Fruit fly (Drosophila melanogaster) whole organism, embryonic: ENCODE data around the gene CG3457.
A peak's percentile ranks its signal among the peaks of the same experiment; 100 is the strongest.

Experiments used
- Asciz ChIP-seq: fragments of 200-800 bp; sonication (Bioruptor generic); optimal IDR thresholded peaks from 2 replicates; lab custom pipeline; 2017; ENCODE audit warnings: missing biosample characterization, mild to moderate bottlenecking, missing genetic modification characterization, missing genetic modification reagents
- Atf3 ChIP-seq: fragments of 200-800 bp; sonication (Bioruptor generic); optimal IDR thresholded peaks from 3 replicates; lab custom pipeline; 2016; ENCODE audit warnings: missing biosample characterization, missing genetic modification characterization
- Atf6 ChIP-seq: fragments of 200-800 bp; sonication (Bioruptor generic); IDR thresholded peaks from 2 replicates; pipeline ENCODE4 v1.3.6; 2022; ENCODE audit warnings: missing biosample characterization, missing genetic modification characterization
- CG1024 ChIP-seq: fragments of 200-800 bp; sonication (Bioruptor generic); IDR thresholded peaks from 2 replicates; pipeline ENCODE4 v1.3.6; 2022; ENCODE audit warnings: missing biosample characterization, missing genetic modification characterization
- CG13123 ChIP-seq: fragments of 200-800 bp; sonication (Bioruptor generic); optimal IDR thresholded peaks from 2 replicates; lab custom pipeline; 2016; ENCODE audit warnings: missing biosample characterization, missing genetic modification characterization
- CG13894 ChIP-seq: fragments of 200-800 bp; sonication (Bioruptor generic); optimal IDR thresholded peaks from 3 replicates; lab custom pipeline; 2018; ENCODE audit warnings: missing biosample characterization, mild to moderate bottlenecking, missing genetic modification characterization, moderate library complexity
- CG14050 ChIP-seq: fragments of 200-800 bp; sonication (Bioruptor generic); IDR thresholded peaks from 3 replicates; pipeline ENCODE4 v1.3.6; 2022; ENCODE audit warnings: missing biosample characterization, missing genetic modification characterization
- CG18764 ChIP-seq: fragments of 200-800 bp; sonication (Bioruptor generic); optimal IDR thresholded peaks from 3 replicates; lab custom pipeline; 2016; ENCODE audit warnings: missing biosample characterization, missing genetic modification characterization
- CG30403 ChIP-seq: fragments of 200-800 bp; sonication (Bioruptor generic); optimal IDR thresholded peaks from 3 replicates; lab custom pipeline; 2016; ENCODE audit warnings: missing biosample characterization, missing genetic modification characterization
- CG31365 ChIP-seq: fragments of 200-800 bp; sonication (Bioruptor generic); optimal IDR thresholded peaks from 2 replicates; lab custom pipeline; 2018; ENCODE audit warnings: missing biosample characterization, mild to moderate bottlenecking, missing genetic modification characterization
- CG31441 ChIP-seq: fragments of 200-800 bp; sonication (Bioruptor generic); IDR thresholded peaks from 2 replicates; pipeline ENCODE4 v1.3.6; 2022; ENCODE audit warnings: missing biosample characterization, missing genetic modification characterization
- CG3163 ChIP-seq: fragments of 200-800 bp; sonication (Bioruptor generic); optimal IDR thresholded peaks from 3 replicates; lab custom pipeline; 2016; ENCODE audit warnings: missing biosample characterization, missing genetic modification characterization
- CG32772 ChIP-seq: fragments of 200-800 bp; sonication (Bioruptor generic); IDR thresholded peaks from 2 replicates; pipeline ENCODE4 v1.3.6; 2022; ENCODE audit warnings: missing biosample characterization, missing genetic modification characterization
- CG3407 ChIP-seq: fragments of 200-800 bp; sonication (Bioruptor generic); optimal IDR thresholded peaks from 2 replicates; lab custom pipeline; 2018; ENCODE audit warnings: missing biosample characterization, mild to moderate bottlenecking, missing genetic modification characterization
- CG3726 ChIP-seq: fragments of 200-800 bp; sonication (Bioruptor generic); IDR thresholded peaks from 3 replicates; pipeline ENCODE4, ENCODE4 v1.3.6; 2022; ENCODE audit warnings: missing biosample characterization, missing genetic modification characterization
- CG43689 ChIP-seq: fragments of 200-800 bp; sonication (Bioruptor generic); IDR thresholded peaks from 2 replicates; pipeline ENCODE4 v1.3.6; 2022; ENCODE audit warnings: missing biosample characterization, missing genetic modification characterization
- CG6272 ChIP-seq: fragments of 200-800 bp; sonication (Bioruptor generic); IDR thresholded peaks from 2 replicates; pipeline ENCODE4 v1.3.6; 2022; ENCODE audit warnings: missing biosample characterization, missing genetic modification characterization
- CG6791 ChIP-seq: fragments of 200-800 bp; sonication (Bioruptor generic); IDR thresholded peaks from 3 replicates; pipeline ENCODE4 v1.3.6; 2022; ENCODE audit warnings: missing biosample characterization, missing genetic modification characterization; ENCODE audit not compliant: partially characterized antibody
- CG7357 ChIP-seq: fragments of 200-800 bp; sonication (Bioruptor generic); IDR thresholded peaks from 3 replicates; pipeline ENCODE4 v1.3.6; 2022; ENCODE audit warnings: missing biosample characterization, missing genetic modification characterization
- CG7556 ChIP-seq: fragments of 200-800 bp; sonication (Bioruptor generic); optimal IDR thresholded peaks from 2 replicates; lab custom pipeline; 2017; ENCODE audit warnings: missing biosample characterization, mild to moderate bottlenecking, missing genetic modification characterization
- CG8290 ChIP-seq, 3 experiments: fragments of 200-800 bp; sonication (Bioruptor generic); optimal IDR thresholded peaks; 2 replicates each; lab custom pipeline; 2016 to 2019; ENCODE audit warnings: missing biosample characterization in 3 of 3, missing genetic modification characterization in 3 of 3, mild to moderate bottlenecking in 2 of 3, moderate library complexity in 1 of 3
- D ChIP-seq, 2 experiments: fragments of 200-800 bp in 1 of 2; fragments of >200 bp in 1 of 2; sonication (Bioruptor generic) in 1 of 2; optimal IDR thresholded peaks; 2 replicates in 1 of 2; 3 replicates in 1 of 2; lab custom pipeline; 2017; ENCODE audit warnings: mild to moderate bottlenecking in 1 of 2, missing biosample characterization in 1 of 2, missing genetic modification characterization in 1 of 2, missing genetic modification reagents in 1 of 2
- Fer2 ChIP-seq: fragments of 200-800 bp; sonication (Bioruptor generic); optimal IDR thresholded peaks from 2 replicates; lab custom pipeline; 2018; ENCODE audit warnings: missing biosample characterization, mild to moderate bottlenecking, missing genetic modification characterization, moderate library complexity
- GATAe ChIP-seq: fragments of 200-800 bp; sonication (Bioruptor generic); conservative IDR thresholded peaks from 2 replicates; pipeline ENCODE4 v1.3.6; 2022; ENCODE audit warnings: missing biosample characterization, missing genetic modification characterization
- Hey ChIP-seq: fragments of 200-800 bp; sonication (Bioruptor generic); optimal IDR thresholded peaks from 3 replicates; lab custom pipeline; 2018; ENCODE audit warnings: missing biosample characterization, mild to moderate bottlenecking, missing genetic modification characterization
- Hr39 ChIP-seq: fragments of >200 bp; optimal IDR thresholded peaks from 2 replicates; lab custom pipeline; 2017
- Lpt ChIP-seq: fragments of >200 bp; optimal IDR thresholded peaks from 2 replicates; lab custom pipeline; 2018; ENCODE audit warnings: missing biosample characterization, missing genetic modification characterization
- MTF-1 ChIP-seq: fragments of 200-800 bp; sonication (Bioruptor generic); optimal IDR thresholded peaks from 2 replicates; lab custom pipeline; 2018; ENCODE audit warnings: missing biosample characterization, mild to moderate bottlenecking, missing genetic modification characterization, borderline replicate concordance
- Max ChIP-seq: fragments of 200-800 bp; sonication (Bioruptor generic); optimal IDR thresholded peaks from 2 replicates; lab custom pipeline; 2016; ENCODE audit warnings: missing biosample characterization, mild to moderate bottlenecking, missing genetic modification characterization
- Med ChIP-seq: fragments of 200-800 bp; sonication (Bioruptor generic); peaks from one replicate; lab custom pipeline; 2016; ENCODE audit warnings: missing biosample characterization, missing genetic modification characterization, mild to moderate bottlenecking, inconsistent platforms, moderate library complexity
- Opbp ChIP-seq: fragments of 200-800 bp; sonication (Bioruptor generic); IDR thresholded peaks from 3 replicates; pipeline ENCODE4 v1.3.6; 2022; ENCODE audit warnings: missing biosample characterization, missing genetic modification characterization; ENCODE audit not compliant: partially characterized antibody
- Xbp1 ChIP-seq: fragments of 200-800 bp; sonication (Bioruptor generic); optimal IDR thresholded peaks from 3 replicates; lab custom pipeline; 2016; ENCODE audit warnings: missing biosample characterization, mild to moderate bottlenecking, missing genetic modification characterization
- cwo ChIP-seq: fragments of 200-800 bp; sonication (Bioruptor generic); optimal IDR thresholded peaks from 3 replicates; lab custom pipeline; 2017; ENCODE audit warnings: missing biosample characterization, missing genetic modification characterization, mild to moderate bottlenecking, moderate library complexity, missing genetic modification reagents
- danr ChIP-seq: fragments of 200-800 bp; sonication (Bioruptor generic); IDR thresholded peaks from 2 replicates; pipeline ENCODE4 v1.3.6; 2022; ENCODE audit warnings: missing biosample characterization, missing genetic modification characterization
- dati ChIP-seq: fragments of 200-800 bp; sonication (Bioruptor generic); IDR thresholded peaks from 2 replicates; pipeline ENCODE4 v1.3.6; 2022; ENCODE audit warnings: missing biosample characterization, missing genetic modification characterization
- gfzf ChIP-seq: fragments of 200-800 bp; sonication (Bioruptor generic); optimal IDR thresholded peaks from 2 replicates; lab custom pipeline; 2016; ENCODE audit warnings: missing biosample characterization, mild to moderate bottlenecking, missing genetic modification characterization, moderate library complexity
- gt ChIP-seq: fragments of 200-800 bp; sonication (Bioruptor generic); IDR thresholded peaks from 2 replicates; pipeline ENCODE4 v1.3.6; 2022; ENCODE audit warnings: missing biosample characterization, missing genetic modification characterization
- h ChIP-seq: fragments of >200 bp; optimal IDR thresholded peaks from 2 replicates; lab custom pipeline; 2017
- kay ChIP-seq: fragments of 200-800 bp; sonication (Bioruptor generic); optimal IDR thresholded peaks from 2 replicates; lab custom pipeline; 2016; ENCODE audit warnings: missing biosample characterization, missing genetic modification characterization
- mld ChIP-seq: fragments of 200-800 bp; sonication (Bioruptor generic); IDR thresholded peaks from 3 replicates; pipeline ENCODE4 v1.3.6; 2022; ENCODE audit warnings: missing biosample characterization, missing genetic modification characterization; ENCODE audit not compliant: partially characterized antibody
- pfk ChIP-seq: fragments of 200-800 bp; sonication (Bioruptor generic); optimal IDR thresholded peaks from 2 replicates; lab custom pipeline; 2018; ENCODE audit warnings: missing biosample characterization, mild to moderate bottlenecking, missing genetic modification characterization, moderate library complexity
- pnt ChIP-seq: fragments of 200-800 bp; sonication (Bioruptor generic); optimal IDR thresholded peaks from 3 replicates; lab custom pipeline; 2016; ENCODE audit warnings: missing biosample characterization, missing genetic modification characterization
- prd ChIP-seq, 3 experiments: fragments of >200 bp in 2 of 3; fragments of 200-800 bp in 1 of 3; sonication (Bioruptor generic) in 1 of 3; optimal IDR thresholded peaks in 2 of 3; IDR thresholded peaks in 1 of 3; 2 replicates in 2 of 3; 3 replicates in 1 of 3; pipeline versions ENCODE4 v1.3.6 to Lab custom; 2017 to 2022; ENCODE audit warnings: missing biosample characterization in 1 of 3, missing genetic modification characterization in 1 of 3
- pzg ChIP-seq: fragments of 200-800 bp; sonication (Bioruptor generic); optimal IDR thresholded peaks from 3 replicates; lab custom pipeline; 2018; ENCODE audit warnings: missing biosample characterization, mild to moderate bottlenecking, missing genetic modification characterization, moderate library complexity
- ranshi ChIP-seq: fragments of 200-800 bp; sonication (Bioruptor generic); IDR thresholded peaks from 2 replicates; pipeline ENCODE4 v1.3.6; 2022; ENCODE audit warnings: missing biosample characterization, missing genetic modification characterization
- scrt ChIP-seq: fragments of 200-800 bp; sonication (Bioruptor generic); optimal IDR thresholded peaks from 2 replicates; lab custom pipeline; 2018; ENCODE audit warnings: missing biosample characterization, mild to moderate bottlenecking, missing genetic modification characterization, moderate library complexity
- sd ChIP-seq: fragments of 200-800 bp; sonication (Bioruptor generic); optimal IDR thresholded peaks from 3 replicates; lab custom pipeline; 2018; ENCODE audit warnings: missing biosample characterization, mild to moderate bottlenecking, missing genetic modification characterization, moderate library complexity
- seq ChIP-seq: fragments of 200-800 bp; sonication (Bioruptor generic); IDR thresholded peaks from 2 replicates; pipeline ENCODE4 v1.3.6; 2022; ENCODE audit warnings: missing biosample characterization, missing genetic modification characterization
- shn ChIP-seq: fragments of 200-800 bp; sonication (Bioruptor generic); optimal IDR thresholded peaks from 3 replicates; lab custom pipeline; 2016; ENCODE audit warnings: missing biosample characterization, missing genetic modification characterization
- sr ChIP-seq: fragments of 200-800 bp; sonication (Bioruptor generic); IDR thresholded peaks from 3 replicates; pipeline ENCODE4 v1.3.6; 2022; ENCODE audit warnings: missing biosample characterization, missing genetic modification characterization
- tna ChIP-seq: fragments of 200-800 bp; sonication (Bioruptor generic); IDR thresholded peaks from 2 replicates; pipeline ENCODE4 v1.3.6; 2022; ENCODE audit warnings: missing biosample characterization, missing genetic modification characterization; ENCODE audit not compliant: partially characterized antibody

CG3457 gene

DNA sequence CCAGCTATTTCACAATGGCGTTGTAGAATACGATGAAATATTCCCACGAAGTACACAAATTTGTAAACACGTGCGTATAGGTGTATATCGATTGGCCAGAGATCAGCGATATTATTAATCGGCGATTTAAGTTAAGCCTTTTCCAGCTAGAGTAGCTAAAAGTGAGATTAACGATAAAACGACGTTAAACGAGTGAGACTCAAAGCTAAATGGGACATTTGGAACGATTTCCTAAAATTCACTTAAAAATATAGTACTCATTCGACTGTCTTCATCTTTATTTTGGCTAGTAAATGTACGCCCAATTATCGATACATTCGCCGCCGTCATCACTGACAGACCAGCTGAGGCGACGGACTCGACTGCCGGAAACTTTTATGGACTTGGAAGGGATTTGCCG lies 3.1 kb upstream of the CG3457 start, which contains the start of the genes Nmd3 and CG17776 (continued):
- TF ChIP-seq CG31441 (GFP tag; lab: Robert Waterston, UW) (no peak), Hey (tag; lab: Kevin White, UChicago) (no peak), CG8290 (GFP tag; optimal IDR thresholded peaks at IDR 0.05; lab: Kevin White, UChicago) (no peak), CG8290 (tag; optimal IDR thresholded peaks at IDR 0.05; lab: Kevin White, UChicago) (no peak), Asciz (GFP tag; lab: Kevin White, UChicago) (no peak), GATAe (GFP tag; lab: Robert Waterston, UW) (no peak), CG30403 (GFP tag; lab: Kevin White, UChicago) (peak; percentile 10), kay (GFP tag; lab: Kevin White, UChicago) (no peak), D (optimal IDR thresholded peaks at IDR 0.05; lab: Kevin White, UChicago) (no peak), D (GFP tag; optimal IDR thresholded peaks at IDR 0.05; lab: Kevin White, UChicago) (no peak), prd (optimal IDR thresholded peaks at IDR 0.05; lab: Kevin White, UChicago) (no peak), prd (GFP tag; IDR thresholded peaks at IDR 0.05; lab: Robert Waterston, UW) (no peak), danr (no peak), Hr39 (lab: Kevin White, UChicago) (no peak), tna (peak; percentile 70), scrt (no peak), CG6791 (peak; percentile 60; the same call in 2 of the 3 replicates), CG32772 (GFP tag; lab: Robert Waterston, UW) (no peak), CG1024 (GFP tag; lab: Robert Waterston, UW) (no peak), sd (tag; lab: Kevin White, UChicago) (no peak), seq (GFP tag; lab: Robert Waterston, UW) (no peak), shn (GFP tag; lab: Kevin White, UChicago) (peak; percentile 26), Lpt (no peak), CG18764 (no peak), Opbp (GFP tag; lab: Robert Waterston, UW) (peak; percentile 35; the same call in 1 of the 3 replicates), Med (GFP tag; lab: Kevin White, UChicago) (peak; percentile 71), gt (GFP tag; lab: Robert Waterston, UW) (no peak), CG3407 (no peak), CG6272 (GFP tag; lab: Robert Waterston, UW) (no peak), CG43689 (GFP tag; lab: Robert Waterston, UW) (no peak), MTF-1 (GFP tag; lab: Kevin White, UChicago) (no peak), CG14050 (GFP tag; lab: Robert Waterston, UW) (no peak), CG31365 (tag; lab: Kevin White, UChicago) (no peak), ranshi (no peak), Fer2 (tag; lab: Kevin White, UChicago) (no peak), CG13123 (GFP tag; lab: Kevin White, UChicago) (no peak), h (no peak), gfzf (peak; percentile 6), pzg (GFP tag; lab: Kevin White, UChicago) (peak; percentile 60), CG7556 (no peak), mld (GFP tag; lab: Robert Waterston, UW) (peak; percentile 58; the same call in 1 of the 3 replicates), dati (GFP tag; lab: Robert Waterston, UW) (no peak), CG3163 (GFP tag; lab: Kevin White, UChicago) (no peak), Xbp1 (GFP tag; lab: Kevin White, UChicago) (no peak), pfk (GFP tag; lab: Kevin White, UChicago) (no peak), cwo (GFP tag; lab: Kevin White, UChicago) (peak; percentile 79), CG7357 (GFP tag; lab: Robert Waterston, UW) (no peak), pnt (GFP tag; lab: Kevin White, UChicago) (no peak), CG13894 (no peak), Max (GFP tag; lab: Kevin White, UChicago) (peak; percentile 90), Atf3 (GFP tag; lab: Kevin White, UChicago) (no peak), Atf6 (GFP tag; lab: Robert Waterston, UW) (no peak), CG3726 (GFP tag; lab: Robert Waterston, UW) (no peak), sr (GFP tag; lab: Robert Waterston, UW) (no peak)
